Fruit fly (Drosophila melanogaster) whole organism, embryonic: ENCODE results near the gene Syx1A.

ENCODE experiments used
- Bdp1 ChIP-seq: fragments of 200-800 bp; sonication (Bioruptor generic); optimal IDR thresholded peaks from 3 replicates; lab custom pipeline; 2016; ENCODE audit warnings: missing biosample characterization, missing genetic modification characterization
- Bteb2 ChIP-seq: fragments of 200-800 bp; sonication (Bioruptor generic); optimal IDR thresholded peaks from 2 replicates; lab custom pipeline; 2016; ENCODE audit warnings: missing biosample characterization, missing genetic modification characterization
- C15 ChIP-seq: fragments of 200-800 bp; sonication (Bioruptor generic); IDR thresholded peaks from 3 replicates; pipeline ENCODE4 v1.3.6; 2022; ENCODE audit warnings: missing biosample characterization, missing genetic modification characterization
- CG12104 ChIP-seq: fragments of 200-800 bp; sonication (Bioruptor generic); optimal IDR thresholded peaks from 3 replicates; lab custom pipeline; 2016; ENCODE audit warnings: missing biosample characterization, missing genetic modification characterization
- CG15011 ChIP-seq: fragments of 200-800 bp; sonication (Bioruptor generic); optimal IDR thresholded peaks from 3 replicates; lab custom pipeline; 2018; ENCODE audit warnings: missing biosample characterization, mild to moderate bottlenecking, missing genetic modification characterization
- CG33557 ChIP-seq: fragments of 200-800 bp; sonication (Bioruptor generic); optimal IDR thresholded peaks from 2 replicates; lab custom pipeline; 2019; ENCODE audit warnings: missing biosample characterization, mild to moderate bottlenecking, missing genetic modification characterization, moderate library complexity
- CG6791 ChIP-seq: fragments of 200-800 bp; sonication (Bioruptor generic); IDR thresholded peaks from 3 replicates; pipeline ENCODE4 v1.3.6; 2022; ENCODE audit warnings: missing biosample characterization, missing genetic modification characterization; ENCODE audit not compliant: partially characterized antibody
- bsh ChIP-seq, 2 experiments: fragments of 200-800 bp; sonication (Bioruptor generic); optimal IDR thresholded peaks; 2 replicates each; lab custom pipeline; 2017 to 2018; ENCODE audit warnings: mild to moderate bottlenecking in 2 of 2, missing biosample characterization in 2 of 2, missing genetic modification characterization in 2 of 2, moderate library complexity in 1 of 2
- btn ChIP-seq: fragments of 200-800 bp; sonication (Bioruptor generic); optimal IDR thresholded peaks from 2 replicates; lab custom pipeline; 2016; ENCODE audit warnings: missing biosample characterization, missing genetic modification characterization
- danr ChIP-seq: fragments of 200-800 bp; sonication (Bioruptor generic); IDR thresholded peaks from 2 replicates; pipeline ENCODE4 v1.3.6; 2022; ENCODE audit warnings: missing biosample characterization, missing genetic modification characterization
- nau ChIP-seq: fragments of 200-800 bp; sonication (Bioruptor generic); optimal IDR thresholded peaks from 3 replicates; lab custom pipeline; 2017; ENCODE audit warnings: missing biosample characterization, mild to moderate bottlenecking, missing genetic modification characterization, missing genetic modification reagents

DNA sequence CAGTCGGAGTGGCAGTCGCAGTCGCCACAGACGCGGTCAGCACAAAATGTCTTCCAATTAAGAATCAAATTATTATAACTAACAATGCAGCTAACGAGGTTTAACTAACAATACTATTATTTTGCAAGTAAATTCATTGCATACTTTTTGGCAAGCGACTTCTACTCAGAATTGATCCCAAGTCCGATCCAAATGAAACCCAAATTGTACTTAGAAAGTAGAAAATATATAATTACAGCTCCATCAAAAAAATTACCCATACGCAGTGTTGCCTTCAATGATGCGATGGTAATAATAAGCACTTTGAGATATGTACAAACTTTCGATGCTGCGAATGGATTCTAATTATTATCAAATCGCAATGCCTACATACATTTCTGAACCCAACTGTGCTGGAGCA is 38.2 kb upstream of the Syx1A start:
- no peak for TF ChIP-seq nau (GFP tag; lab: Kevin White, UChicago)
- peak in 1 of 2 experiments; percentile 48 for TF ChIP-seq bsh (GFP tag; optimal IDR thresholded peaks at IDR 0.05; lab: Kevin White, UChicago)
- TF ChIP-seq btn (GFP tag; lab: Kevin White, UChicago) = no peak
- no peak for TF ChIP-seq CG12104 (GFP tag; lab: Kevin White, UChicago)
- no peak for TF ChIP-seq Bdp1 (GFP tag; lab: Kevin White, UChicago)
- no peak for TF ChIP-seq CG15011 (GFP tag; lab: Kevin White, UChicago)
- no peak for TF ChIP-seq danr (GFP tag; lab: Robert Waterston, UW)
- TF ChIP-seq CG33557 (GFP tag; lab: Kevin White, UChicago) = no peak
- no peak for TF ChIP-seq C15
- TF ChIP-seq Bteb2 (GFP tag; lab: Kevin White, UChicago) = no peak
- TF ChIP-seq CG6791 (GFP tag; lab: Robert Waterston, UW) = no peak
